Worm (Caenorhabditis elegans): ENCODE data around the gene F49C12.15.

F49C12.15 gene

ce11 chrIV:9367852-9368627 is 43.8 kb downstream of the F49C12.15 start (continued):
- no peak for TF ChIP-seq B0035.1 (tag; optimal IDR thresholded peaks at IDR 0.05)
- TF ChIP-seq mcd-1 (GFP tag; IDR thresholded peaks at IDR 0.05), result peak; percentile 35; the same call in 1 of the 2 replicates
- no peak for TF ChIP-seq lin-35 (GFP tag; optimal IDR thresholded peaks at IDR 0.05)
- no peak for TF ChIP-seq tbx-9 (tag; optimal IDR thresholded peaks at IDR 0.05; ENCODE audit: borderline replicate concordance)
- TF ChIP-seq egl-18 (GFP tag; IDR thresholded peaks at IDR 0.05), result no peak
- TF ChIP-seq ceh-58 (GFP tag; IDR thresholded peaks at IDR 0.05), result no peak
- peak; percentile 15 for TF ChIP-seq nhr-80 (tag; optimal IDR thresholded peaks at IDR 0.05)
- TF ChIP-seq T26A5.8 (tag; optimal IDR thresholded peaks at IDR 0.05), result no peak
- no peak for TF ChIP-seq F37B4.10 (GFP tag; IDR thresholded peaks at IDR 0.05)
- TF ChIP-seq ceh-91 (GFP tag; IDR thresholded peaks at IDR 0.05), result peak; percentile 76
- TF ChIP-seq lsy-27 (tag; optimal IDR thresholded peaks at IDR 0.05; ENCODE audit: borderline replicate concordance, insufficient read depth), result no peak
- TF ChIP-seq let-607 (tag; optimal IDR thresholded peaks at IDR 0.05), result no peak
- no peak for TF ChIP-seq cebp-1 (GFP tag; IDR thresholded peaks at IDR 0.05)
- no peak for TF ChIP-seq cebp-1 (tag; optimal IDR thresholded peaks at IDR 0.05)
- no peak for TF ChIP-seq akir-1 (GFP tag; optimal IDR thresholded peaks at IDR 0.05)
- no peak for TF ChIP-seq Y53F4B.3 (GFP tag; IDR thresholded peaks at IDR 0.05)
- no peak for TF ChIP-seq F57A8.1 (GFP tag; optimal IDR thresholded peaks at IDR 0.05)
- no peak for TF ChIP-seq pha-4 (tag; optimal IDR thresholded peaks at IDR 0.05)
- TF ChIP-seq xnd-1 (tag; optimal IDR thresholded peaks at IDR 0.05), result peak; percentile 89
- TF ChIP-seq ZK185.1 (tag; optimal IDR thresholded peaks at IDR 0.05; ENCODE audit: poor library complexity, severe bottlenecking), result peak; percentile 10
- TF ChIP-seq F49E8.2 (tag; optimal IDR thresholded peaks at IDR 0.05; ENCODE audit: insufficient read depth), result peak; percentile 42
- no peak for TF ChIP-seq F23B12.7 (tag; optimal IDR thresholded peaks at IDR 0.05; ENCODE audit: insufficient read depth)
- no peak for TF ChIP-seq him-1 (tag; optimal IDR thresholded peaks at IDR 0.05)
- TF ChIP-seq ztf-26 (tag; optimal IDR thresholded peaks at IDR 0.05), result no peak
- TF ChIP-seq attf-6 (GFP tag; IDR thresholded peaks at IDR 0.05), result 0 out of 2 replicates have a peak, but pooled peaks have one; percentile 22
- no peak for TF ChIP-seq pbrm-1 (GFP tag; IDR thresholded peaks at IDR 0.05)
- TF ChIP-seq lin-54 (GFP tag; optimal IDR thresholded peaks at IDR 0.05), result peak; percentile 70
- no peak for TF ChIP-seq unc-62 (GFP tag; optimal IDR thresholded peaks at IDR 0.05)
- no peak for TF ChIP-seq lag-1 (GFP tag; IDR thresholded peaks at IDR 0.05)

ce11 chrIV:9371126-9371525 is 46.9 kb downstream of the F49C12.15 start, which contains the start of gene fbxc-58:
TSS of gene fbxc-58 (plus strand) at chrIV:9371508.
- no peak for TF ChIP-seq D2030.7 (GFP tag; IDR thresholded peaks at IDR 0.05)
- no peak for TF ChIP-seq rcor-1 (GFP tag; IDR thresholded peaks at IDR 0.05)
- no peak for TF ChIP-seq ztf-3 (GFP tag; optimal IDR thresholded peaks at IDR 0.05)
- TF ChIP-seq dpl-1 (GFP tag; optimal IDR thresholded peaks at IDR 0.05), result no peak
- TF ChIP-seq nhr-179 (tag; optimal IDR thresholded peaks at IDR 0.05), result no peak
- peak; percentile 33 for TF ChIP-seq nhr-80 (tag; optimal IDR thresholded peaks at IDR 0.05)
- peak; percentile 93 for TF ChIP-seq cebp-1 (GFP tag; IDR thresholded peaks at IDR 0.05)
- peak; percentile 93 for TF ChIP-seq cebp-1 (tag; optimal IDR thresholded peaks at IDR 0.05)
- no peak for TF ChIP-seq ztf-18 (tag; optimal IDR thresholded peaks at IDR 0.05)
- no peak for TF ChIP-seq nfyb-1 (GFP tag; IDR thresholded peaks at IDR 0.05)
- TF ChIP-seq unc-62 (GFP tag; optimal IDR thresholded peaks at IDR 0.05), result peak; percentile 96
- no peak for TF ChIP-seq aptf-2 (GFP tag; conservative IDR thresholded peaks at IDR 0.05)
- TF ChIP-seq hmg-1.2 (GFP tag; IDR thresholded peaks at IDR 0.05), result no peak
